Worm (Caenorhabditis elegans) whole organism, L2 larva: ENCODE data around the gene gut-2.

Source experiments
- alr-1 ChIP-seq: fragments of 150-350 bp; optimal IDR thresholded peaks from 2 replicates; lab custom pipeline; 2014; ENCODE audit warnings: missing biosample characterization, missing genetic modification characterization
- blmp-1 ChIP-seq: sonication (generic microtip); optimal IDR thresholded peaks from 2 replicates; lab custom pipeline; 2017; ENCODE audit warnings: missing genetic modification characterization, mild to moderate bottlenecking, missing compliant biosample characterization, antibody characterized with exemption, moderate library complexity; ENCODE audit not compliant: insufficient read depth
- ceh-16 ChIP-seq: fragments of 150-350 bp; optimal IDR thresholded peaks from 2 replicates; lab custom pipeline; 2014; ENCODE audit warnings: missing biosample characterization, missing genetic modification characterization
- lin-39 ChIP-seq: fragments of 150-350 bp; optimal IDR thresholded peaks from 2 replicates; lab custom pipeline; 2014; ENCODE audit warnings: missing biosample characterization, missing genetic modification reagents, missing genetic modification characterization
- nhr-10 ChIP-seq: sonication (generic microtip); optimal IDR thresholded peaks from 2 replicates; lab custom pipeline; 2017; ENCODE audit warnings: missing biosample characterization, missing genetic modification characterization
- nhr-25 ChIP-seq: fragments of 150-350 bp; sonication (generic microtip); optimal IDR thresholded peaks from 3 replicates; lab custom pipeline; 2014; ENCODE audit warnings: missing biosample characterization, missing genetic modification characterization
- skn-1 ChIP-seq: sonication (generic microtip); optimal IDR thresholded peaks from 2 replicates; lab custom pipeline; 2017; ENCODE audit warnings: missing biosample characterization, missing genetic modification characterization
- unc-62 ChIP-seq: fragments of 150-350 bp; optimal IDR thresholded peaks from 2 replicates; lab custom pipeline; 2014; ENCODE audit warnings: missing biosample characterization, missing genetic modification reagents, missing genetic modification characterization

DNA sequence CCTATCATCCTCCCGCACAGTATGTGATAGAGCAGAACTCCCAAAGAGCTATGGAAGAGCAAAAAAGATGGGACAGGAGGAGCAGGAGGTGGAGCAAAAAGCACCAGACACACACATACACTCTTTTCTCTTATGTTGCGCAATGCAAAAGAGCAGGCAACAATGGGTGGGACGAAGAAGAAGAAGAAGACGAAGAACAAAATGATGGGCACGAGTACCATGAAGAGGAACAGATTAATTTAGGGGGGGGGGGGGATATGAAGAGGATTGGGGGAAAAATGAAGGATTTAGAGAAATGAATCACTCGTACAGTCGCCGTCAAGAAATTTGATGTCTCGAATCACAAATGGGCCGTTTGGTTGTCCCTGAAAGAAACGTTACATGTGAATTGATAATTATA, 14.1 kb downstream of the gut-2 start, which contains the start of gene avr-15:
- no peak for TF ChIP-seq skn-1 (tag; lab: Kevin White, UChicago)
- no peak for TF ChIP-seq alr-1 (tag; lab: Kevin White, UChicago)
- TF ChIP-seq ceh-16, result no peak
- TF ChIP-seq unc-62 (GFP tag; lab: Kevin White, UChicago), result no peak
- no peak for TF ChIP-seq blmp-1 (tag; lab: Kevin White, UChicago)
- no peak for TF ChIP-seq nhr-25
- no peak for TF ChIP-seq lin-39 (tag; lab: Kevin White, UChicago)
- TF ChIP-seq nhr-10 (tag; lab: Kevin White, UChicago), result no peak
